Fruit fly (Drosophila melanogaster) whole organism, embryonic: ENCODE measurements around the gene CG44174.

Experiments used
- Adf1 ChIP-seq: fragments of 200-800 bp; sonication (Bioruptor generic); IDR thresholded peaks from 2 replicates; pipeline ENCODE4 v1.3.6; 2022; ENCODE audit warnings: missing biosample characterization, missing genetic modification characterization
- Blimp-1 ChIP-seq: fragments of 200-800 bp; sonication (Bioruptor generic); optimal IDR thresholded peaks from 3 replicates; lab custom pipeline; 2018; ENCODE audit warnings: missing biosample characterization, missing genetic modification characterization, mild to moderate bottlenecking, moderate library complexity, missing genetic modification reagents
- CG10209 ChIP-seq: fragments of 200-800 bp; sonication (Bioruptor generic); optimal IDR thresholded peaks from 3 replicates; lab custom pipeline; 2017; ENCODE audit warnings: missing biosample characterization, mild to moderate bottlenecking, missing genetic modification characterization, missing genetic modification reagents
- CG11695 ChIP-seq: fragments of 200-800 bp; sonication (Bioruptor generic); IDR thresholded peaks from 3 replicates; pipeline ENCODE4 v1.3.6; 2022; ENCODE audit warnings: missing biosample characterization, missing genetic modification characterization
- CG13775 ChIP-seq: fragments of 200-800 bp; sonication (Bioruptor generic); optimal IDR thresholded peaks from 3 replicates; lab custom pipeline; 2017; ENCODE audit warnings: missing biosample characterization, mild to moderate bottlenecking, missing genetic modification characterization
- CG14441 ChIP-seq: fragments of 200-800 bp; sonication (Bioruptor generic); IDR thresholded peaks from 2 replicates; pipeline ENCODE4 v1.3.6; 2022; ENCODE audit warnings: missing biosample characterization, missing genetic modification characterization
- CG17568 ChIP-seq: fragments of 200-800 bp; sonication (Bioruptor generic); optimal IDR thresholded peaks from 2 replicates; lab custom pipeline; 2018; ENCODE audit warnings: missing biosample characterization, mild to moderate bottlenecking, missing genetic modification characterization, moderate library complexity
- CG17802 ChIP-seq: fragments of 200-800 bp; sonication (Bioruptor generic); optimal IDR thresholded peaks from 2 replicates; lab custom pipeline; 2018; ENCODE audit warnings: missing biosample characterization, mild to moderate bottlenecking, missing genetic modification characterization, moderate library complexity
- CG4707 ChIP-seq: fragments of 200-800 bp; sonication (Bioruptor generic); optimal IDR thresholded peaks from 2 replicates; lab custom pipeline; 2018; ENCODE audit warnings: missing biosample characterization, mild to moderate bottlenecking, missing genetic modification characterization, moderate library complexity
- CG6654 ChIP-seq: fragments of 200-800 bp; sonication (Bioruptor generic); optimal IDR thresholded peaks from 2 replicates; lab custom pipeline; 2017; ENCODE audit warnings: missing biosample characterization, mild to moderate bottlenecking, missing genetic modification characterization
- D ChIP-seq, 2 experiments: fragments of 200-800 bp in 1 of 2; fragments of >200 bp in 1 of 2; sonication (Bioruptor generic) in 1 of 2; optimal IDR thresholded peaks; 2 replicates in 1 of 2; 3 replicates in 1 of 2; lab custom pipeline; 2017; ENCODE audit warnings: mild to moderate bottlenecking in 1 of 2, missing biosample characterization in 1 of 2, missing genetic modification characterization in 1 of 2, missing genetic modification reagents in 1 of 2
- Deaf1 ChIP-seq: fragments of 200-800 bp; optimal IDR thresholded peaks from 3 replicates; lab custom pipeline; 2019; ENCODE audit warnings: missing biosample characterization, mild to moderate bottlenecking, missing genetic modification characterization, moderate library complexity
- Eip74EF ChIP-seq, 2 experiments: fragments of 200-800 bp in 1 of 2; fragments of >200 bp in 1 of 2; sonication (Bioruptor generic) in 1 of 2; optimal IDR thresholded peaks; 2 replicates each; lab custom pipeline; 2017 to 2019; ENCODE audit warnings: missing biosample characterization in 2 of 2, missing genetic modification characterization in 2 of 2, mild to moderate bottlenecking in 1 of 2, moderate library complexity in 1 of 2
- Elba2 ChIP-seq: fragments of 200-800 bp; sonication (Bioruptor generic); optimal IDR thresholded peaks from 3 replicates; lab custom pipeline; 2016; ENCODE audit warnings: missing biosample characterization, missing genetic modification characterization
- Ets65A ChIP-seq: fragments of 200-800 bp; sonication (Bioruptor generic); peaks from one replicate; lab custom pipeline; 2016; ENCODE audit warnings: missing biosample characterization, missing genetic modification characterization
- Fer1 ChIP-seq: fragments of 200-800 bp; sonication (Bioruptor generic); optimal IDR thresholded peaks from 2 replicates; lab custom pipeline; 2017; ENCODE audit warnings: missing biosample characterization, mild to moderate bottlenecking, missing genetic modification characterization
- HLH54F ChIP-seq: fragments of 200-800 bp; sonication (Bioruptor generic); optimal IDR thresholded peaks from 3 replicates; lab custom pipeline; 2016; ENCODE audit warnings: missing biosample characterization, missing genetic modification characterization
- Sin3A ChIP-seq: fragments of >200 bp; optimal IDR thresholded peaks from 2 replicates; lab custom pipeline; 2018
- al ChIP-seq: fragments of 200-800 bp; sonication (Bioruptor generic); IDR thresholded peaks from 2 replicates; pipeline ENCODE4 v1.3.6; 2022; ENCODE audit warnings: missing biosample characterization, missing genetic modification characterization
- bigmax ChIP-seq: fragments of 200-800 bp; sonication (Bioruptor generic); optimal IDR thresholded peaks from 2 replicates; lab custom pipeline; 2018; ENCODE audit warnings: missing biosample characterization, mild to moderate bottlenecking, missing genetic modification characterization
- br ChIP-seq: fragments of >200 bp; optimal IDR thresholded peaks from 2 replicates; lab custom pipeline; 2017
- caup ChIP-seq: fragments of 200-800 bp; sonication (Bioruptor generic); optimal IDR thresholded peaks from 3 replicates; lab custom pipeline; 2017; ENCODE audit warnings: missing biosample characterization, mild to moderate bottlenecking, missing genetic modification characterization, moderate library complexity; ENCODE audit not compliant: severe bottlenecking
- croc ChIP-seq: fragments of 200-800 bp; sonication (Bioruptor generic); conservative IDR thresholded peaks from 3 replicates; pipeline ENCODE4 v1.3.6; 2022; ENCODE audit warnings: missing biosample characterization, missing genetic modification characterization
- dati ChIP-seq: fragments of 200-800 bp; sonication (Bioruptor generic); IDR thresholded peaks from 2 replicates; pipeline ENCODE4 v1.3.6; 2022; ENCODE audit warnings: missing biosample characterization, missing genetic modification characterization
- ewg ChIP-seq: fragments of 200-800 bp; sonication (Bioruptor generic); optimal IDR thresholded peaks from 3 replicates; lab custom pipeline; 2017; ENCODE audit warnings: mild to moderate bottlenecking, missing biosample characterization, missing genetic modification reagents, missing genetic modification characterization
- grn ChIP-seq: fragments of 200-800 bp; sonication (Bioruptor generic); optimal IDR thresholded peaks from 3 replicates; lab custom pipeline; 2017; ENCODE audit warnings: missing biosample characterization, missing genetic modification characterization
- hb ChIP-seq: fragments of 200-800 bp; sonication (Bioruptor generic); IDR thresholded peaks from 3 replicates; pipeline ENCODE4 v1.3.6; 2022; ENCODE audit warnings: missing biosample characterization, missing genetic modification characterization; ENCODE audit not compliant: partially characterized antibody
- her ChIP-seq: fragments of 200-800 bp; sonication (Bioruptor generic); optimal IDR thresholded peaks from 2 replicates; lab custom pipeline; 2016; ENCODE audit warnings: missing biosample characterization, missing genetic modification characterization
- mld ChIP-seq: fragments of 200-800 bp; sonication (Bioruptor generic); IDR thresholded peaks from 3 replicates; pipeline ENCODE4 v1.3.6; 2022; ENCODE audit warnings: missing biosample characterization, missing genetic modification characterization; ENCODE audit not compliant: partially characterized antibody
- nom ChIP-seq: fragments of 200-800 bp; sonication (Bioruptor generic); optimal IDR thresholded peaks from 2 replicates; lab custom pipeline; 2017; ENCODE audit warnings: missing biosample characterization, missing genetic modification characterization, mild to moderate bottlenecking, moderate library complexity, missing genetic modification reagents
- pros ChIP-seq: fragments of 200-800 bp; sonication (Bioruptor generic); optimal IDR thresholded peaks from 3 replicates; lab custom pipeline; 2019; ENCODE audit warnings: missing biosample characterization, mild to moderate bottlenecking, missing genetic modification characterization, moderate library complexity
- sr ChIP-seq: fragments of 200-800 bp; sonication (Bioruptor generic); IDR thresholded peaks from 3 replicates; pipeline ENCODE4 v1.3.6; 2022; ENCODE audit warnings: missing biosample characterization, missing genetic modification characterization
- stwl ChIP-seq: fragments of 200-800 bp; sonication (Bioruptor generic); optimal IDR thresholded peaks from 3 replicates; lab custom pipeline; 2018; ENCODE audit warnings: missing biosample characterization, mild to moderate bottlenecking, missing genetic modification characterization, moderate library complexity

The CG44174 gene

DNA sequence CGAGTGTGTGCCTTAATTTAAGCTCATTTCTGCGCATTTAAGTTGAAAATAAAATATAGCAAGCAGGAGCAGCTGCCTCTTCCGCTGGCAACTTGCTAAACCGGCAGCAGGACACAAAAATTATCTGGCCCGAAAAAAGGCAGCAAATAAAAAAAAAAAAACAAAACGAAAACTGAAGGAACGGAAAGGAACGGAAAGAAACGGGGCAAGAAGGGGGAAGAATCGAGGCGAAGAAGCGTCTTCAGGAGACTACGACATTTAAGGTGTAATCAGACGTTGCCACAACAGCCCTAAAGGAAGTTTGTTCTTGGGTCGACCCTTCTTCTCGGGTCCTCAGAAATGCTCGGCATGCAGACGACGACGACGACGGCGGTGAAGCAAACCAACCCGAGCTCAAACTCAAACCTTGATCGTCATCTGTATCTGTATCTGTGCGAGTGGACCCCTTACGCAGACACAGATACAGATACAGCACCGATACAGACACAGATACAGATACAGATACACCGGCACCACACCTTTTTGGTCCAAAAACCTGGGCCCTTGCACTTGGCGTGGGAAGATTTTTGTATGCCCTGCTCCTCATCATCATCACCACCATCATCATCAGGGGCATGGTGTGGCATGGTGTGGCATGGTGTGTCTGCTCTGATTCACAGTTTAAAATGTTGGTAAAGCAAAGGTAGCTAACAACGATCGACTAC is 13.0 kb upstream of the CG44174 start (continued):
- TF ChIP-seq ewg (GFP tag; lab: Kevin White, UChicago) (no peak), Deaf1 (peak; percentile 43), nom (GFP tag; lab: Kevin White, UChicago) (peak; percentile 25), grn (GFP tag; lab: Kevin White, UChicago) (peak; percentile 9), bigmax (no peak), br (lab: Kevin White, UChicago) (no peak), pros (GFP tag; lab: Kevin White, UChicago) (peak; percentile 53), hb (no peak), al (GFP tag; lab: Robert Waterston, UW) (no peak), CG14441 (GFP tag; lab: Robert Waterston, UW) (no peak)

DNA sequence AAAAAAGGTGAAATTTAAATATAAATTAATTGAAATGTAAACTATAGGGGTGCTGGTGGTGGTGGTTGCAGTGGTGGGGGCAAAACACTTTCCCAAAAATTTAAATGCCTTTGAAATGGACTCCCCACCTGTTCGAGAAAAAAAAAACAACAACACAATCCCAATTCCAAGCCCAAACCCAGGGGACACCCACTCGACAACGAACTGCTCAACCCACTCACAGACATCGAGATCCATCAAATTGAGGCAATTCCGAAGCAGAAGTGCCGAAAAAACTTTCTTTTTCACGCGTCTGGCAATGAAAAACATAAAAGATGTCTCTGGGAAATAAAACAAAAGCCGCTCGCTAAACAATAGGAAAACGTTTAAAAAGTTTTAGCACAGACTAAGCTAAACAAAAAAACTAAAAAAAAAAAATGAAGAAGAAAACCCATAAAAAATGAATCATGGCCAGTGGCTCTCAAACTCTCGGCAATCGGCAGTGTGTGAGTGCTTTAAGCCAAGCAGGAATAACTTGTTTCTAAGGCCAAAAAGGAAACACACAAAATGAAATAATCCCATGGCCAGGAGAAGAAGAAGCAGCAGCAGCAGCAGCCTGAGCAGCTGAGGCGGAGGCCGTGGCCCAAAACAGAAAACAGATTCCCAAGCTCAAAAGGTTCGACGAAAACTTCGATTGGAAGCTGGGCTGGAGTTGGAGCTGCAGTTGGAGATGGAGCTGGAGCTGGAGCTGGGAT is 11.4 kb upstream of the CG44174 start:
- TF ChIP-seq CG17802 (tag; lab: Kevin White, UChicago) (no peak), caup (GFP tag; lab: Kevin White, UChicago) (no peak), Blimp-1 (GFP tag; lab: Kevin White, UChicago) (peak; percentile 50), CG6654 (GFP tag; lab: Kevin White, UChicago) (peak; percentile 40), CG13775 (GFP tag; lab: Kevin White, UChicago) (no peak), CG17568 (GFP tag; lab: Kevin White, UChicago) (no peak), HLH54F (no peak), her (GFP tag; lab: Kevin White, UChicago) (no peak), nom (GFP tag; lab: Kevin White, UChicago) (peak; percentile 27), CG4707 (GFP tag; lab: Kevin White, UChicago) (no peak), dati (GFP tag; lab: Robert Waterston, UW) (no peak), Sin3A (lab: Kevin White, UChicago) (no peak), Adf1 (GFP tag; lab: Robert Waterston, UW) (no peak), Eip74EF (GFP tag; optimal IDR thresholded peaks at IDR 0.05; lab: Kevin White, UChicago) (no peak), Elba2 (no peak), mld (GFP tag; lab: Robert Waterston, UW) (no peak), croc (GFP tag; lab: Robert Waterston, UW) (no peak), Fer1 (GFP tag; lab: Kevin White, UChicago) (no peak), D (optimal IDR thresholded peaks at IDR 0.05; lab: Kevin White, UChicago) (no peak), D (GFP tag; optimal IDR thresholded peaks at IDR 0.05; lab: Kevin White, UChicago) (no peak), CG10209 (GFP tag; lab: Kevin White, UChicago) (no peak), sr (GFP tag; lab: Robert Waterston, UW) (peak; percentile 55; the same call in 2 of the 3 replicates)

DNA sequence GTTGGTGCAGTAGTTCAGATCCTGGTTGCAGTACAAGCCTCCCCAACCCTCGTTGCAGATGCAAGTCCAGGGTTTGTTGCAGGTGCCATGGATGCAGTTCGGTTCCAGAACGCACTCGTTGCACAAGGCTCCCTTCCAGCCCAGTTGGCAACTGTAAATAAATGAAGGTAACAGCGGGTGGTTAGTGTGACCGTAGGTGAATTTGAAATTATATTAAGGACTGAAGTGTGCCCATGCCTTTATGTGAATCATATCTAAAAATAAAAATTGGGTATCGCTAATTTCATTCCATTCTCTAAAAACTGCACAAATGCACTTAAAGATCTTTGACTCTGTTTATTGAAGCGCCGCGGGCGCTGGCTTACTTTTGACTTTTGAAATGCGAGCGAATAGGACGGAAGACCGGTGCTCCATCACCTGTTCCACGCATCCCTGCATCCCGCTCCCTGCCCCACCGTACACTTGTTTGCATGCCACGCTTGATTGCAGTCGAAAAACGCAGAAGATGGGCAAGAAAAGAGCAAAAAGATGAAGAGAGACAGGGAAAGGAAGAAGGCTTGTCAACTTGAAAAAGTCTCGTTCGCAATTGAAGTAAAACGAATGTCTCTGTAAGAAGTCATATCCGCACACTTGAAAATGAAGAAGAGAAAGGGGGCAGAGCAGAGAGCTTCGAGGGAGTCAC is 9.1 kb upstream of the CG44174 start:
- TF ChIP-seq CG11695 (GFP tag; lab: Robert Waterston, UW): no peak
- TF ChIP-seq Ets65A (GFP tag; lab: Kevin White, UChicago): peak; percentile 6
- TF ChIP-seq stwl (tag; lab: Kevin White, UChicago): peak; percentile 95
- TF ChIP-seq, all 482 proteins: peak for 2
